Worm (Caenorhabditis elegans): ENCODE measurements around the gene sra-38.

sra-38 gene

ce11 chrX:13937350-13937749 is 37.4 kb upstream of the sra-38 start:
- no peak for TF ChIP-seq mab-9 (GFP tag; IDR thresholded peaks at IDR 0.05)
- TF ChIP-seq efl-1 (optimal IDR thresholded peaks at IDR 0.05), result no peak
- peak in 1 of 2 experiments; percentile 12 for TF ChIP-seq efl-1 (GFP tag; optimal IDR thresholded peaks at IDR 0.05 in 1 of 2)
- peak; percentile 26 for TF ChIP-seq unc-130 (tag; optimal IDR thresholded peaks at IDR 0.05)
- peak; percentile 97 for TF ChIP-seq pqm-1 (tag; optimal IDR thresholded peaks at IDR 0.05)
- TF ChIP-seq ces-1 (GFP tag; optimal IDR thresholded peaks at IDR 0.05), result no peak
- peak; percentile 28 for TF ChIP-seq lin-14 (GFP tag; optimal IDR thresholded peaks at IDR 0.05)
- peak; percentile 96 for TF ChIP-seq elt-2 (tag; optimal IDR thresholded peaks at IDR 0.05)
- TF ChIP-seq elt-3 (tag; optimal IDR thresholded peaks at IDR 0.05), result peak; percentile 97 to 100 (median 99)

ce11 chrX:13936719-13937118 is 36.8 kb upstream of the sra-38 start:
- TF ChIP-seq unc-86 (tag; optimal IDR thresholded peaks at IDR 0.05), result no peak
- TF ChIP-seq fos-1 (tag; optimal IDR thresholded peaks at IDR 0.05), result no peak
- TF ChIP-seq mdl-1 (tag; optimal IDR thresholded peaks at IDR 0.05), result no peak
- TF ChIP-seq nhr-19 (GFP tag; conservative IDR thresholded peaks at IDR 0.05), result 0 out of 2 replicates have a peak, but pooled peaks have one; percentile 7
- TF ChIP-seq unc-62 (GFP tag; optimal IDR thresholded peaks at IDR 0.05), result no peak
- TF ChIP-seq lin-14 (GFP tag; optimal IDR thresholded peaks at IDR 0.05), result peak; percentile 35
- TF ChIP-seq sup-37 (GFP tag; optimal IDR thresholded peaks at IDR 0.05), result no peak
- no peak for TF ChIP-seq ceh-63 (GFP tag; optimal IDR thresholded peaks at IDR 0.05)
- no peak for TF ChIP-seq hpl-2 (GFP tag; optimal IDR thresholded peaks at IDR 0.05)
- no peak for TF ChIP-seq grh-1 (GFP tag; IDR thresholded peaks at IDR 0.05)
- TF ChIP-seq zip-4 (GFP tag; optimal IDR thresholded peaks at IDR 0.05), result no peak
- peak; percentile 42 for TF ChIP-seq snu-23 (GFP tag; optimal IDR thresholded peaks at IDR 0.05)
- TF ChIP-seq dsc-1 (tag; optimal IDR thresholded peaks at IDR 0.05), result no peak
- no peak for TF ChIP-seq fkh-10 (GFP tag; optimal IDR thresholded peaks at IDR 0.05)
- TF ChIP-seq fkh-4 (tag; optimal IDR thresholded peaks at IDR 0.05; ENCODE audit: borderline replicate concordance), result no peak
- TF ChIP-seq pag-3 (tag; optimal IDR thresholded peaks at IDR 0.05; ENCODE audit: borderline replicate concordance, insufficient read depth), result no peak
- no peak for TF ChIP-seq unc-98 (GFP tag; IDR thresholded peaks at IDR 0.05)
- no peak for TF ChIP-seq sptf-1 (tag; optimal IDR thresholded peaks at IDR 0.05)
- no peak for TF ChIP-seq lin-15B (tag; optimal IDR thresholded peaks at IDR 0.05)
- TF ChIP-seq nhr-11 (tag; optimal IDR thresholded peaks at IDR 0.05), result no peak
- TF ChIP-seq xbp-1 (tag; optimal IDR thresholded peaks at IDR 0.05), result no peak
- TF ChIP-seq sox-4 (tag; optimal IDR thresholded peaks at IDR 0.05), result no peak
- no peak for TF ChIP-seq ceh-88 (GFP tag; IDR thresholded peaks at IDR 0.05)
- TF ChIP-seq nhr-85 (tag), result peak; percentile 88
- peak; percentile 56 for TF ChIP-seq blmp-1 (tag; optimal IDR thresholded peaks at IDR 0.05)
- TF ChIP-seq C04F5.9 (tag; optimal IDR thresholded peaks at IDR 0.05), result no peak
- TF ChIP-seq egl-27 (tag; optimal IDR thresholded peaks at IDR 0.05), result no peak
- TF ChIP-seq ztf-4 (tag; optimal IDR thresholded peaks at IDR 0.05), result no peak
- TF ChIP-seq ztf-11 (tag; optimal IDR thresholded peaks at IDR 0.05), result no peak
- no peak for TF ChIP-seq pax-3 (tag; optimal IDR thresholded peaks at IDR 0.05)
- no peak for TF ChIP-seq Y116A8C.19 (tag; optimal IDR thresholded peaks at IDR 0.05; ENCODE audit: borderline replicate concordance)
- peak; percentile 39 for TF ChIP-seq nhr-90 (tag; optimal IDR thresholded peaks at IDR 0.05; ENCODE audit: poor library complexity)
- TF ChIP-seq unc-30 (tag; optimal IDR thresholded peaks at IDR 0.05), result no peak
- no peak for TF ChIP-seq pqm-1 (tag; optimal IDR thresholded peaks at IDR 0.05)
- no peak for TF ChIP-seq efl-1 (optimal IDR thresholded peaks at IDR 0.05)
- TF ChIP-seq efl-1 (GFP tag; optimal IDR thresholded peaks at IDR 0.05 in 1 of 2), result peak in 1 of 2 experiments; percentile 59
- no peak for TF ChIP-seq fkh-8 (tag; optimal IDR thresholded peaks at IDR 0.05)
- TF ChIP-seq F16B12.6 (tag; optimal IDR thresholded peaks at IDR 0.05), result no peak
- no peak for TF ChIP-seq nhr-237 (tag; optimal IDR thresholded peaks at IDR 0.05)
- TF ChIP-seq ama-1 (optimal IDR thresholded peaks at IDR 0.05), result no peak
- TF ChIP-seq nhr-20 (tag; optimal IDR thresholded peaks at IDR 0.05), result peak; percentile 67
- no peak for TF ChIP-seq unc-130 (tag; optimal IDR thresholded peaks at IDR 0.05)
- no peak for TF ChIP-seq ces-1 (GFP tag; optimal IDR thresholded peaks at IDR 0.05)
- TF ChIP-seq lin-13 (GFP tag; optimal IDR thresholded peaks at IDR 0.05), result no peak
- no peak for TF ChIP-seq ceh-82 (tag; optimal IDR thresholded peaks at IDR 0.05)
- TF ChIP-seq efl-3 (GFP tag; optimal IDR thresholded peaks at IDR 0.05), result no peak
- no peak for TF ChIP-seq mef-2 (tag; optimal IDR thresholded peaks at IDR 0.05)
- no peak for TF ChIP-seq nhr-12 (tag; optimal IDR thresholded peaks at IDR 0.05)

Data from whole organism, L1 larva.